Worm (Caenorhabditis elegans) whole organism, L3 larva: ENCODE data around the gene irld-25.

ENCODE experiments used
- R02D3.7 ChIP-seq: fragments of 150-350 bp; optimal IDR thresholded peaks from 2 replicates; lab custom pipeline; 2014; ENCODE audit warnings: missing biosample characterization, missing genetic modification characterization
- aly-2 ChIP-seq: fragments of 150-350 bp; optimal IDR thresholded peaks from 2 replicates; lab custom pipeline; 2014; ENCODE audit warnings: missing biosample characterization, missing genetic modification characterization
- ama-1 ChIP-seq: fragments of 150-350 bp; optimal IDR thresholded peaks from 2 replicates; lab custom pipeline; 2018
- ceh-16 ChIP-seq: sonication (generic microtip); optimal IDR thresholded peaks from 2 replicates; lab custom pipeline; 2017; ENCODE audit warnings: missing biosample characterization, missing genetic modification characterization
- ceh-82 ChIP-seq: fragments of 150-350 bp; optimal IDR thresholded peaks from 2 replicates; lab custom pipeline; 2014; ENCODE audit warnings: missing biosample characterization, missing genetic modification characterization
- ceh-9 ChIP-seq: sonication (generic microtip); optimal IDR thresholded peaks from 2 replicates; lab custom pipeline; 2018; ENCODE audit warnings: missing biosample characterization, missing genetic modification characterization
- daf-12 ChIP-seq: fragments of 150-350 bp; optimal IDR thresholded peaks from 2 replicates; lab custom pipeline; 2014; ENCODE audit warnings: missing biosample characterization, missing genetic modification reagents, missing genetic modification characterization
- egl-27 ChIP-seq: sonication (generic microtip); optimal IDR thresholded peaks from 4 replicates; lab custom pipeline; 2017; ENCODE audit warnings: missing biosample characterization, missing genetic modification reagents, missing genetic modification characterization
- egl-5 ChIP-seq: fragments of 150-350 bp; optimal IDR thresholded peaks from 2 replicates; lab custom pipeline; 2017; ENCODE audit warnings: missing biosample characterization, missing genetic modification reagents, missing genetic modification characterization, inconsistent platforms
- elt-2 ChIP-seq: sonication (generic microtip); optimal IDR thresholded peaks from 2 replicates; lab custom pipeline; 2016; ENCODE audit warnings: missing genetic modification reagents, mild to moderate bottlenecking, missing genetic modification characterization, missing compliant biosample characterization
- elt-3 ChIP-seq, 3 experiments: fragments of 150-350 bp in 1 of 3; sonication (generic microtip) in 2 of 3; optimal IDR thresholded peaks; 2 replicates in 2 of 3; 4 replicates in 1 of 3; lab custom pipeline; 2014 to 2017; ENCODE audit warnings: missing biosample characterization in 3 of 3, missing genetic modification characterization in 3 of 3
- eor-1 ChIP-seq, 2 experiments: fragments of 150-350 bp; optimal IDR thresholded peaks; 2 replicates each; lab custom pipeline; 2014 to 2018; ENCODE audit warnings: missing biosample characterization in 2 of 2, missing genetic modification characterization in 2 of 2
- fkh-10 ChIP-seq: sonication (generic microtip); optimal IDR thresholded peaks from 2 replicates; lab custom pipeline; 2017; ENCODE audit warnings: missing biosample characterization, missing genetic modification reagents, missing genetic modification characterization
- fkh-2 ChIP-seq: fragments of 150-350 bp; optimal IDR thresholded peaks from 2 replicates; lab custom pipeline; 2014; ENCODE audit warnings: missing biosample characterization, missing genetic modification reagents, missing genetic modification characterization
- fos-1 ChIP-seq: fragments of 150-350 bp; optimal IDR thresholded peaks from 2 replicates; lab custom pipeline; 2014; ENCODE audit warnings: missing biosample characterization, missing genetic modification characterization
- hmg-11 ChIP-seq: sonication (generic microtip); optimal IDR thresholded peaks from 2 replicates; lab custom pipeline; 2016; ENCODE audit warnings: missing genetic modification characterization, missing compliant biosample characterization
- lin-15B ChIP-seq: fragments of 150-350 bp; optimal IDR thresholded peaks from 2 replicates; lab custom pipeline; 2014; ENCODE audit warnings: missing biosample characterization, missing genetic modification characterization
- lsy-12 ChIP-seq: sonication (generic microtip); optimal IDR thresholded peaks from 2 replicates; lab custom pipeline; 2016; ENCODE audit warnings: mild to moderate bottlenecking, missing genetic modification characterization, missing compliant biosample characterization
- mml-1 ChIP-seq: fragments of 150-350 bp; sonication (generic microtip); optimal IDR thresholded peaks from 3 replicates; lab custom pipeline; 2014; ENCODE audit warnings: missing biosample characterization, missing genetic modification characterization
- nhr-12 ChIP-seq: fragments of 150-350 bp; optimal IDR thresholded peaks from 2 replicates; lab custom pipeline; 2014; ENCODE audit warnings: missing biosample characterization, missing genetic modification characterization
- nhr-23 ChIP-seq: fragments of 150-350 bp; optimal IDR thresholded peaks from 2 replicates; lab custom pipeline; 2014; ENCODE audit warnings: missing biosample characterization, missing genetic modification reagents, missing genetic modification characterization
- nhr-25 ChIP-seq: sonication (generic microtip); optimal IDR thresholded peaks from 2 replicates; lab custom pipeline; 2017; ENCODE audit warnings: missing biosample characterization, missing genetic modification characterization
- nhr-28 ChIP-seq: fragments of 150-350 bp; optimal IDR thresholded peaks from 2 replicates; lab custom pipeline; 2014; ENCODE audit warnings: missing biosample characterization, missing genetic modification characterization
- nhr-43 ChIP-seq: sonication (generic microtip); optimal IDR thresholded peaks from 2 replicates; lab custom pipeline; 2016; ENCODE audit warnings: mild to moderate bottlenecking, missing genetic modification characterization, missing compliant biosample characterization; ENCODE audit not compliant: poor library complexity, severe bottlenecking
- nhr-67 ChIP-seq: fragments of 150-350 bp; optimal IDR thresholded peaks from 2 replicates; lab custom pipeline; 2014; ENCODE audit warnings: missing biosample characterization, missing genetic modification characterization
- nhr-76 ChIP-seq: fragments of 150-350 bp; sonication (generic microtip); optimal IDR thresholded peaks from 5 replicates; lab custom pipeline; 2014; ENCODE audit warnings: missing biosample characterization, missing genetic modification characterization
- nhr-77 ChIP-seq: fragments of 150-350 bp; optimal IDR thresholded peaks from 2 replicates; lab custom pipeline; 2014; ENCODE audit warnings: missing biosample characterization, missing genetic modification characterization
- pha-4 ChIP-seq: fragments of 150-350 bp; optimal IDR thresholded peaks from 2 replicates; lab custom pipeline; 2014; ENCODE audit warnings: missing biosample characterization, missing genetic modification reagents, missing genetic modification characterization
- pqm-1 ChIP-seq: fragments of 150-350 bp; optimal IDR thresholded peaks from 2 replicates; lab custom pipeline; 2017; ENCODE audit warnings: missing biosample characterization, missing genetic modification characterization, inconsistent platforms
- sea-2 ChIP-seq: fragments of 150-350 bp; sonication (generic microtip); optimal IDR thresholded peaks from 4 replicates; lab custom pipeline; 2014; ENCODE audit warnings: missing biosample characterization, missing genetic modification reagents, missing genetic modification characterization
- snpc-4 ChIP-seq: fragments of 150-350 bp; optimal IDR thresholded peaks from 2 replicates; lab custom pipeline; 2014; ENCODE audit warnings: missing biosample characterization, missing genetic modification characterization
- unc-62 ChIP-seq: fragments of 150-350 bp; sonication (generic microtip); optimal IDR thresholded peaks from 4 replicates; lab custom pipeline; 2014; ENCODE audit warnings: missing biosample characterization, missing genetic modification reagents, missing genetic modification characterization
- ztf-11 ChIP-seq: fragments of 150-350 bp; optimal IDR thresholded peaks from 2 replicates; lab custom pipeline; 2014; ENCODE audit warnings: missing biosample characterization, missing genetic modification characterization
- ztf-4 ChIP-seq: fragments of 150-350 bp; optimal IDR thresholded peaks from 2 replicates; lab custom pipeline; 2014; ENCODE audit warnings: missing biosample characterization, missing genetic modification characterization

irld-25 gene

ce11 chrV:15223668-15224067, 2.2 kb downstream of the irld-25 start, which contains the start of gene srw-24:
srw-24 (plus strand) TSS chrV:15223968.
- TF ChIP-seq elt-3 (tag; optimal IDR thresholded peaks at IDR 0.05; lab: Kevin White, UChicago): no peak
- no peak for TF ChIP-seq lin-15B (tag; lab: Kevin White, UChicago)
- TF ChIP-seq hmg-11 (tag; lab: Kevin White, UChicago): no peak
- TF ChIP-seq pha-4 (tag; lab: Kevin White, UChicago): no peak
- no peak for TF ChIP-seq daf-12 (tag; lab: Kevin White, UChicago)

- no peak for TF ChIP-seq ama-1 (lab: Kevin White, UChicago)
- TF ChIP-seq, all 47 proteins: peak for 0
These were observed 4.2 kb downstream of the irld-25 start, which contains the start of gene srw-14 for ce11 chrV:15225650-15226049. srw-14 (plus strand) TSS chrV:15225950.

- TF ChIP-seq elt-2 (tag; lab: Kevin White, UChicago) (peak; percentile 56), aly-2 (tag; lab: Kevin White, UChicago) (no peak)
- TF ChIP-seq, all 47 proteins: peak for 1
These were observed 4.8 kb downstream of the irld-25 start for ce11 chrV:15226206-15226605.

ce11 chrV:15230243-15230642, 8.8 kb downstream of the irld-25 start, which contains the start of gene srw-15:
srw-15 (plus strand) TSS chrV:15230543.
- no peak for TF ChIP-seq elt-3 (tag; optimal IDR thresholded peaks at IDR 0.05; lab: Kevin White, UChicago)
- TF ChIP-seq fkh-10 (GFP tag; lab: Kevin White, UChicago): no peak
- TF ChIP-seq fos-1: no peak
- TF ChIP-seq nhr-12 (tag; lab: Kevin White, UChicago): no peak
- no peak for TF ChIP-seq R02D3.7 (tag; lab: Kevin White, UChicago)
- TF ChIP-seq ceh-16 (tag; lab: Kevin White, UChicago): no peak
- TF ChIP-seq nhr-77 (tag; lab: Kevin White, UChicago): no peak
- TF ChIP-seq ztf-11 (tag; lab: Kevin White, UChicago): no peak
- no peak for TF ChIP-seq fkh-2 (tag; lab: Kevin White, UChicago)
- TF ChIP-seq, all 47 proteins: peak for 0

- TF ChIP-seq egl-27 (tag; lab: Kevin White, UChicago) (no peak), pqm-1 (tag; lab: Kevin White, UChicago) (no peak), nhr-76 (no peak), nhr-43 (tag; lab: Kevin White, UChicago) (no peak), ceh-9 (no peak), ztf-4 (tag; lab: Kevin White, UChicago) (no peak), egl-5 (tag; lab: Kevin White, UChicago) (no peak), daf-12 (tag; lab: Kevin White, UChicago) (no peak), pha-4 (tag; lab: Kevin White, UChicago) (no peak), nhr-67 (tag; lab: Kevin White, UChicago) (no peak), snpc-4 (no peak), unc-62 (GFP tag; lab: Kevin White, UChicago) (no peak), eor-1 (tag; optimal IDR thresholded peaks at IDR 0.05; lab: Kevin White, UChicago) (no peak), nhr-12 (tag; lab: Kevin White, UChicago) (no peak), nhr-28 (tag; lab: Kevin White, UChicago) (no peak), R02D3.7 (tag; lab: Kevin White, UChicago) (no peak)
These were observed 10.8 kb downstream of the irld-25 start, which contains the start of gene srw-13 for ce11 chrV:15232200-15232599. srw-13 (plus strand) TSS chrV:15232500.

ce11 chrV:15235661-15236060, 14.2 kb downstream of the irld-25 start, which contains the start of gene nhr-164:
nhr-164 (minus strand) TSS chrV:15235761.
- TF ChIP-seq fkh-10 (GFP tag; lab: Kevin White, UChicago) (no peak), nhr-23 (tag; lab: Kevin White, UChicago) (no peak), nhr-67 (tag; lab: Kevin White, UChicago) (no peak), ztf-4 (tag; lab: Kevin White, UChicago) (no peak), nhr-12 (tag; lab: Kevin White, UChicago) (no peak), ama-1 (lab: Kevin White, UChicago) (no peak), pha-4 (tag; lab: Kevin White, UChicago) (no peak), lsy-12 (tag; lab: Kevin White, UChicago) (no peak), elt-3 (tag; optimal IDR thresholded peaks at IDR 0.05; lab: Kevin White, UChicago) (no peak), egl-5 (tag; lab: Kevin White, UChicago) (no peak), ztf-11 (tag; lab: Kevin White, UChicago) (no peak), nhr-25 (no peak), nhr-76 (no peak), mml-1 (tag; lab: Kevin White, UChicago) (no peak), ceh-82 (tag; lab: Kevin White, UChicago) (no peak), sea-2 (GFP tag; lab: Kevin White, UChicago) (no peak)
